Worm (Caenorhabditis elegans) whole organism, late embryonic: ENCODE data around the gene C17F4.2.

Source experiments
- C08G9.2 ChIP-seq: sonication (generic microtip); optimal IDR thresholded peaks from 2 replicates; lab custom pipeline; 2016; ENCODE audit warnings: mild to moderate bottlenecking, missing genetic modification characterization, moderate library complexity, missing compliant biosample characterization
- F13H6.1 ChIP-seq: sonication (generic microtip); optimal IDR thresholded peaks from 2 replicates; lab custom pipeline; 2016; ENCODE audit warnings: missing genetic modification characterization, missing compliant biosample characterization
- K09A11.1 ChIP-seq: sonication (generic microtip); optimal IDR thresholded peaks from 2 replicates; lab custom pipeline; 2017; ENCODE audit warnings: antibody characterized with exemption, mild to moderate bottlenecking, missing genetic modification characterization, missing compliant biosample characterization; ENCODE audit not compliant: insufficient read depth
- T23F11.4 ChIP-seq: fragments of 200-800 bp; sonication (Bioruptor generic); optimal IDR thresholded peaks from 2 replicates; lab custom pipeline; 2018; ENCODE audit warnings: mild to moderate bottlenecking, missing genetic modification characterization, missing compliant biosample characterization
- Y22D7AL.16 ChIP-seq: sonication (generic microtip); optimal IDR thresholded peaks from 2 replicates; lab custom pipeline; 2016; ENCODE audit warnings: missing genetic modification characterization, missing compliant biosample characterization
- ahr-1 ChIP-seq: sonication (generic microtip); optimal IDR thresholded peaks from 2 replicates; lab custom pipeline; 2016; ENCODE audit warnings: missing genetic modification characterization, missing compliant biosample characterization
- ama-1 ChIP-seq: fragments of 150-350 bp; optimal IDR thresholded peaks from 2 replicates; lab custom pipeline; 2014
- ceh-14 ChIP-seq: sonication (generic microtip); optimal IDR thresholded peaks from 2 replicates; lab custom pipeline; 2016; ENCODE audit warnings: missing genotype, missing genetic modification characterization, missing compliant biosample characterization
- ceh-19 ChIP-seq: fragments of 200-800 bp; sonication (Bioruptor generic); optimal IDR thresholded peaks from 2 replicates; lab custom pipeline; 2018; ENCODE audit warnings: mild to moderate bottlenecking, missing genetic modification characterization, missing compliant biosample characterization
- ceh-2 ChIP-seq: sonication (generic microtip); optimal IDR thresholded peaks from 2 replicates; lab custom pipeline; 2016; ENCODE audit warnings: missing genotype, missing genetic modification characterization, missing compliant biosample characterization
- ceh-48 ChIP-seq: sonication (generic microtip); optimal IDR thresholded peaks from 2 replicates; lab custom pipeline; 2016; ENCODE audit warnings: missing genetic modification characterization, inconsistent platforms, missing compliant biosample characterization
- ceh-6 ChIP-seq: fragments of 200-800 bp; sonication (Bioruptor generic); optimal IDR thresholded peaks from 2 replicates; lab custom pipeline; 2018; ENCODE audit warnings: mild to moderate bottlenecking, missing genetic modification characterization, missing compliant biosample characterization
- ceh-9 ChIP-seq: sonication (generic microtip); optimal IDR thresholded peaks from 2 replicates; lab custom pipeline; 2016; ENCODE audit warnings: mild to moderate bottlenecking, missing genetic modification characterization, inconsistent platforms, missing compliant biosample characterization
- dmd-4 ChIP-seq: sonication (generic microtip); optimal IDR thresholded peaks from 2 replicates; lab custom pipeline; 2016; ENCODE audit warnings: borderline replicate concordance, missing genetic modification characterization, missing compliant biosample characterization
- elt-2 ChIP-seq: sonication (generic microtip); optimal IDR thresholded peaks from 2 replicates; lab custom pipeline; 2016; ENCODE audit warnings: missing genetic modification reagents, missing genetic modification characterization, missing compliant biosample characterization
- elt-4 ChIP-seq: sonication (generic microtip); optimal IDR thresholded peaks from 2 replicates; lab custom pipeline; 2016; ENCODE audit warnings: missing genetic modification characterization, missing compliant biosample characterization
- ets-4 ChIP-seq: sonication (generic microtip); optimal IDR thresholded peaks from 2 replicates; lab custom pipeline; 2016; ENCODE audit warnings: missing genetic modification characterization, missing compliant biosample characterization
- fax-1 ChIP-seq: sonication (generic microtip); optimal IDR thresholded peaks from 2 replicates; lab custom pipeline; 2016; ENCODE audit warnings: missing genotype, missing genetic modification characterization, missing compliant biosample characterization
- fkh-6 ChIP-seq: sonication (generic microtip); optimal IDR thresholded peaks from 2 replicates; lab custom pipeline; 2016; ENCODE audit warnings: missing genetic modification characterization, missing compliant biosample characterization
- hlh-13 ChIP-seq: fragments of 200-800 bp; sonication (Bioruptor generic); optimal IDR thresholded peaks from 2 replicates; lab custom pipeline; 2018; ENCODE audit warnings: mild to moderate bottlenecking, missing genetic modification characterization, missing compliant biosample characterization
- hlh-30 ChIP-seq: sonication (generic microtip); optimal IDR thresholded peaks from 2 replicates; lab custom pipeline; 2017; ENCODE audit warnings: antibody characterized with exemption, missing genetic modification characterization, missing compliant biosample characterization; ENCODE audit not compliant: insufficient read depth
- hlh-6 ChIP-seq: sonication (generic microtip); optimal IDR thresholded peaks from 2 replicates; lab custom pipeline; 2016; ENCODE audit warnings: missing genotype, missing genetic modification characterization, missing compliant biosample characterization
- lin-11 ChIP-seq: fragments of 200-800 bp; sonication (Bioruptor generic); optimal IDR thresholded peaks from 2 replicates; lab custom pipeline; 2018; ENCODE audit warnings: mild to moderate bottlenecking, missing genetic modification characterization, missing compliant biosample characterization
- mec-3 ChIP-seq: sonication (generic microtip); optimal IDR thresholded peaks from 2 replicates; lab custom pipeline; 2016; ENCODE audit warnings: borderline replicate concordance, missing genetic modification characterization, missing compliant biosample characterization
- nfya-1 ChIP-seq: sonication (generic microtip); optimal IDR thresholded peaks from 2 replicates; lab custom pipeline; 2017; ENCODE audit warnings: missing genetic modification characterization, mild to moderate bottlenecking, missing compliant biosample characterization, antibody characterized with exemption, moderate library complexity
- nhr-11 ChIP-seq: fragments of 150-350 bp; optimal IDR thresholded peaks from 2 replicates; lab custom pipeline; 2014; ENCODE audit warnings: missing biosample characterization, missing genetic modification characterization
- npax-4 ChIP-seq: sonication (generic microtip); optimal IDR thresholded peaks from 2 replicates; lab custom pipeline; 2016; ENCODE audit warnings: missing genetic modification characterization, missing compliant biosample characterization
- pag-3 ChIP-seq: sonication (generic microtip); optimal IDR thresholded peaks from 2 replicates; lab custom pipeline; 2016; ENCODE audit warnings: missing compliant biosample characterization, missing genetic modification characterization, borderline replicate concordance
- pax-1 ChIP-seq: fragments of 150-350 bp; optimal IDR thresholded peaks from 2 replicates; lab custom pipeline; 2014; ENCODE audit warnings: missing biosample characterization, missing genetic modification characterization
- pha-2 ChIP-seq: sonication (generic microtip); optimal IDR thresholded peaks from 2 replicates; lab custom pipeline; 2017; ENCODE audit warnings: mild to moderate bottlenecking, missing genetic modification characterization, missing compliant biosample characterization
- pha-4 ChIP-seq: fragments of 150-350 bp; optimal IDR thresholded peaks from 2 replicates; lab custom pipeline; 2018; ENCODE audit warnings: missing biosample characterization, missing genetic modification reagents, missing genetic modification characterization
- pros-1 ChIP-seq: fragments of 150-350 bp; optimal IDR thresholded peaks from 2 replicates; lab custom pipeline; 2014; ENCODE audit warnings: missing biosample characterization, missing genetic modification reagents, missing genetic modification characterization
- ref-2 ChIP-seq: sonication (generic microtip); optimal IDR thresholded peaks from 2 replicates; lab custom pipeline; 2016; ENCODE audit warnings: missing genetic modification characterization, missing compliant biosample characterization
- rnt-1 ChIP-seq: sonication (generic microtip); optimal IDR thresholded peaks from 2 replicates; lab custom pipeline; 2016; ENCODE audit warnings: missing genetic modification characterization, missing compliant biosample characterization
- sdc-2 ChIP-seq: sonication (generic microtip); optimal IDR thresholded peaks from 2 replicates; lab custom pipeline; 2016; ENCODE audit warnings: missing genotype, missing genetic modification characterization, missing compliant biosample characterization
- tbx-2 ChIP-seq: sonication (generic microtip); optimal IDR thresholded peaks from 2 replicates; lab custom pipeline; 2016; ENCODE audit warnings: missing genetic modification characterization, missing compliant biosample characterization
- tbx-7 ChIP-seq: sonication (generic microtip); optimal IDR thresholded peaks from 2 replicates; lab custom pipeline; 2016; ENCODE audit warnings: missing genotype, missing genetic modification characterization, missing compliant biosample characterization
- ttx-3 ChIP-seq: sonication (generic microtip); optimal IDR thresholded peaks from 2 replicates; lab custom pipeline; 2016; ENCODE audit warnings: missing genetic modification reagents, missing genetic modification characterization, missing compliant biosample characterization
- unc-42 ChIP-seq: sonication (generic microtip); optimal IDR thresholded peaks from 2 replicates; lab custom pipeline; 2016; ENCODE audit warnings: missing genotype, missing genetic modification characterization, missing compliant biosample characterization
- ztf-16 ChIP-seq: sonication (generic microtip); optimal IDR thresholded peaks from 2 replicates; lab custom pipeline; 2017; ENCODE audit warnings: missing genetic modification characterization, missing compliant biosample characterization

Gene C17F4.2

ce11 chrII:3250195-3250594 lies 1.7 kb downstream of the C17F4.2 start:
- TF ChIP-seq fkh-6 (tag; lab: Kevin White, UChicago) (no peak), pha-4 (tag; lab: Kevin White, UChicago) (no peak), lin-11 (no peak), F13H6.1 (tag; lab: Kevin White, UChicago) (no peak), dmd-4 (no peak), ceh-6 (GFP tag; lab: Kevin White, UChicago) (no peak), ceh-14 (tag; lab: Kevin White, UChicago) (no peak), ref-2 (no peak), pha-2 (tag; lab: Kevin White, UChicago) (no peak)

- TF ChIP-seq ahr-1 (tag; lab: Kevin White, UChicago) (no peak), hlh-30 (no peak), ama-1 (lab: Kevin White, UChicago) (no peak), ceh-48 (tag; lab: Kevin White, UChicago) (no peak), K09A11.1 (no peak), pag-3 (tag; lab: Kevin White, UChicago) (no peak), pax-1 (tag; lab: Kevin White, UChicago) (no peak), npax-4 (tag; lab: Kevin White, UChicago) (no peak), ets-4 (tag; lab: Kevin White, UChicago) (no peak), T23F11.4 (no peak), lin-11 (no peak), pha-2 (tag; lab: Kevin White, UChicago) (no peak), C08G9.2 (tag; lab: Kevin White, UChicago) (no peak), ref-2 (no peak), Y22D7AL.16 (tag; lab: Kevin White, UChicago) (no peak)
Observed at ce11 chrII:3251782-3252181, 3.3 kb downstream of the C17F4.2 start.

- TF ChIP-seq sdc-2 (no peak), fax-1 (no peak), tbx-7 (tag; lab: Kevin White, UChicago) (no peak), ceh-14 (tag; lab: Kevin White, UChicago) (no peak), nhr-11 (tag; lab: Kevin White, UChicago) (no peak), rnt-1 (tag; lab: Kevin White, UChicago) (no peak), mec-3 (no peak), tbx-2 (tag; lab: Kevin White, UChicago) (no peak), C08G9.2 (tag; lab: Kevin White, UChicago) (no peak), elt-4 (tag; lab: Kevin White, UChicago) (no peak), pha-2 (tag; lab: Kevin White, UChicago) (no peak), pax-1 (tag; lab: Kevin White, UChicago) (no peak)
- TF ChIP-seq, all 69 proteins: peak for 0
Observed at ce11 chrII:3259254-3259653, 10.8 kb downstream of the C17F4.2 start, which contains the start of gene gcy-19. gcy-19 (minus strand) TSS chrII:3259354.

ce11 chrII:3262504-3262903 lies 14.0 kb downstream of the C17F4.2 start, which contains the start of gene F02E11.2:
F02E11.2 (plus strand) TSS chrII:3262804.
- TF ChIP-seq ztf-16 (tag; lab: Kevin White, UChicago): no peak
- TF ChIP-seq hlh-6: no peak
- TF ChIP-seq nfya-1: no peak
- TF ChIP-seq ceh-19 (GFP tag; lab: Kevin White, UChicago): no peak
- no peak for TF ChIP-seq pros-1
- TF ChIP-seq unc-42 (tag; lab: Kevin White, UChicago): no peak
- TF ChIP-seq ttx-3: no peak
- no peak for TF ChIP-seq elt-2 (tag; lab: Kevin White, UChicago)
- no peak for TF ChIP-seq fax-1
- TF ChIP-seq hlh-13 (GFP tag; lab: Kevin White, UChicago): no peak
- no peak for TF ChIP-seq ceh-2 (tag; lab: Kevin White, UChicago)
- no peak for TF ChIP-seq ceh-9
- no peak for TF ChIP-seq pag-3 (tag; lab: Kevin White, UChicago)
